Fruit fly (Drosophila melanogaster) Kc167 (cell line): Measurements from ENCODE around the gene yl.

Experiments
- Myc ChIP-seq: fragments of >200 bp; optimal IDR thresholded peaks from 2 replicates; lab custom pipeline; 2017; ENCODE audit warnings: missing external identifiers
- Sin3A ChIP-seq: fragments of >200 bp; optimal IDR thresholded peaks from 2 replicates; lab custom pipeline; 2018; ENCODE audit warnings: missing external identifiers
- h ChIP-seq: fragments of >200 bp; optimal IDR thresholded peaks from 3 replicates; lab custom pipeline; 2018; ENCODE audit warnings: missing external identifiers
- insv ChIP-seq: fragments of >200 bp; optimal IDR thresholded peaks from 3 replicates; lab custom pipeline; 2018; ENCODE audit warnings: missing external identifiers
- psq ChIP-seq: fragments of >200 bp; optimal IDR thresholded peaks from 2 replicates; lab custom pipeline; 2017; ENCODE audit warnings: missing external identifiers
- ttk ChIP-seq: sonication (Bioruptor generic); optimal IDR thresholded peaks from 2 replicates; lab custom pipeline; 2017; ENCODE audit warnings: missing external identifiers

yl gene

dm6 chrX:14213509-14214154, 20.6 kb downstream of the yl start:
- TF ChIP-seq Sin3A (lab: Kevin White, UChicago) (no peak), h (no peak), psq (lab: Kevin White, UChicago) (no peak), insv (lab: Kevin White, UChicago) (no peak), Myc (no peak), ttk (lab: Kevin White, UChicago) (no peak)

dm6 chrX:14214505-14215449, 21.8 kb downstream of the yl start:
- TF ChIP-seq ttk (lab: Kevin White, UChicago): no peak

- no peak for TF ChIP-seq Myc
- TF ChIP-seq ttk (lab: Kevin White, UChicago): no peak
- TF ChIP-seq psq (lab: Kevin White, UChicago): no peak
- no peak for TF ChIP-seq h
- no peak for TF ChIP-seq insv (lab: Kevin White, UChicago)
- TF ChIP-seq Sin3A (lab: Kevin White, UChicago): no peak
These were observed 22.8 kb downstream of the yl start for dm6 chrX:14215834-14216233.

- TF ChIP-seq psq (lab: Kevin White, UChicago) (no peak), h (no peak), insv (lab: Kevin White, UChicago) (no peak), ttk (lab: Kevin White, UChicago) (no peak), Myc (no peak), Sin3A (lab: Kevin White, UChicago) (no peak)
These were observed 23.8 kb downstream of the yl start for dm6 chrX:14216844-14217243.

dm6 chrX:14218045-14218483, 25.1 kb downstream of the yl start:
- TF ChIP-seq psq (lab: Kevin White, UChicago) (no peak), ttk (lab: Kevin White, UChicago) (no peak), insv (lab: Kevin White, UChicago) (no peak), Myc (no peak), h (no peak), Sin3A (lab: Kevin White, UChicago) (no peak)

dm6 chrX:14221182-14221581, 28.2 kb downstream of the yl start:
- no peak for TF ChIP-seq insv (lab: Kevin White, UChicago)
- no peak for TF ChIP-seq Sin3A (lab: Kevin White, UChicago)
- no peak for TF ChIP-seq Myc
- no peak for TF ChIP-seq psq (lab: Kevin White, UChicago)
- TF ChIP-seq h: no peak
- TF ChIP-seq ttk (lab: Kevin White, UChicago): no peak

dm6 chrX:14221995-14222394, 29.0 kb downstream of the yl start:
- TF ChIP-seq h (no peak), ttk (lab: Kevin White, UChicago) (no peak), Myc (no peak), psq (lab: Kevin White, UChicago) (no peak), insv (lab: Kevin White, UChicago) (no peak), Sin3A (lab: Kevin White, UChicago) (no peak)

dm6 chrX:14225665-14226064, 32.7 kb downstream of the yl start, which contains the start of gene CG11674:
CG11674 (minus strand) TSS chrX:14225879.
- TF ChIP-seq h (no peak), Sin3A (lab: Kevin White, UChicago) (no peak), ttk (lab: Kevin White, UChicago) (no peak), Myc (no peak), psq (lab: Kevin White, UChicago) (no peak), insv (lab: Kevin White, UChicago) (no peak)

- TF ChIP-seq h (no peak), insv (lab: Kevin White, UChicago) (no peak), psq (lab: Kevin White, UChicago) (no peak), Myc (no peak), Sin3A (lab: Kevin White, UChicago) (no peak), ttk (lab: Kevin White, UChicago) (no peak)
These were observed 33.1 kb downstream of the yl start, which contains the start of gene mRpL38 for dm6 chrX:14226093-14226492. mRpL38 (plus strand) TSS chrX:14226289.

dm6 chrX:14227043-14227442, 34.0 kb downstream of the yl start:
- TF ChIP-seq Myc (no peak), insv (lab: Kevin White, UChicago) (no peak), Sin3A (lab: Kevin White, UChicago) (no peak), h (no peak), ttk (lab: Kevin White, UChicago) (no peak), psq (lab: Kevin White, UChicago) (no peak)

- TF ChIP-seq ttk (lab: Kevin White, UChicago) (no peak), h (no peak), insv (lab: Kevin White, UChicago) (no peak), Myc (no peak), Sin3A (lab: Kevin White, UChicago) (no peak), psq (lab: Kevin White, UChicago) (no peak)
These were observed 40.9 kb downstream of the yl start, which contains the start of gene CG42271 for dm6 chrX:14233843-14234337. CG42271 (minus strand) TSS chrX:14234066.

dm6 chrX:14234468-14234867, 41.5 kb downstream of the yl start:
- TF ChIP-seq ttk (lab: Kevin White, UChicago) (no peak), insv (lab: Kevin White, UChicago) (no peak), h (no peak), Sin3A (lab: Kevin White, UChicago) (no peak), Myc (no peak), psq (lab: Kevin White, UChicago) (no peak)
